Worm (Caenorhabditis elegans): Measurements from ENCODE around the gene C50E3.11.

- TF ChIP-seq lin-13 (GFP tag; optimal IDR thresholded peaks at IDR 0.05) (no peak), nhr-237 (tag; optimal IDR thresholded peaks at IDR 0.05) (no peak), unc-39 (tag; optimal IDR thresholded peaks at IDR 0.05) (no peak), mdl-1 (tag; optimal IDR thresholded peaks at IDR 0.05) (no peak), ama-1 (optimal IDR thresholded peaks at IDR 0.05) (no peak), snpc-4 (tag; optimal IDR thresholded peaks at IDR 0.05) (no peak), sma-3 (GFP tag; optimal IDR thresholded peaks at IDR 0.05) (no peak), lin-39 (tag; optimal IDR thresholded peaks at IDR 0.05) (no peak), ztf-11 (tag; optimal IDR thresholded peaks at IDR 0.05) (no peak), nhr-23 (tag; optimal IDR thresholded peaks at IDR 0.05) (no peak), blmp-1 (tag; optimal IDR thresholded peaks at IDR 0.05; ENCODE audit: insufficient read depth) (no peak), nhr-11 (tag; optimal IDR thresholded peaks at IDR 0.05) (no peak), lsy-2 (tag; optimal IDR thresholded peaks at IDR 0.05) (no peak), unc-62 (GFP tag; optimal IDR thresholded peaks at IDR 0.05) (no peak)
Observed at ce11 chrV:7601443-7601842, 1.8 kb downstream of the C50E3.11 start, which contains the start of gene scl-26.
